Worm (Caenorhabditis elegans): ENCODE results near the gene T01D3.1.

Gene T01D3.1

DNA sequence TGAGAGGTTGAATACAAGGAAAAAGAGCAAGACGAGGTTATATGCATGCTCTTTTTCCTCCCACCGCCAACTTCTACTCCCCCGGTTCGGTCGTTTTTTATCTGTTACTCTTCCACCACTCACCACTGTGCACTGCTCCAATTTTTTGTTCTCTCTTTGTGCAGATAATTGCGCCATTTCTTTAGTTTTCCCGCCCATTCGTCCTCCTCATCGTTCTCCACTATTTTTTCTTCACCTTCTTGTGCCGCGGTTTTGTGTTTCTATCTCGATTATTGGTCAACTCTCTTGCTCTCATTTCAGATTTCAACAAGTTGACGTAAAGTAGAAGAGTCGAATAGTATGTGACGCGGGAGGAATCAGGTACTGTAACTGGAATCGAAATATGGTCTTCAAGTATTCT lies at the start of gene T01D3.1:
Gene T01D3.1 (plus strand): TSS at position 301 of the 400 bp plus-strand sequence.
- TF ChIP-seq unc-62 (GFP tag; optimal IDR thresholded peaks at IDR 0.05) = no peak

DNA sequence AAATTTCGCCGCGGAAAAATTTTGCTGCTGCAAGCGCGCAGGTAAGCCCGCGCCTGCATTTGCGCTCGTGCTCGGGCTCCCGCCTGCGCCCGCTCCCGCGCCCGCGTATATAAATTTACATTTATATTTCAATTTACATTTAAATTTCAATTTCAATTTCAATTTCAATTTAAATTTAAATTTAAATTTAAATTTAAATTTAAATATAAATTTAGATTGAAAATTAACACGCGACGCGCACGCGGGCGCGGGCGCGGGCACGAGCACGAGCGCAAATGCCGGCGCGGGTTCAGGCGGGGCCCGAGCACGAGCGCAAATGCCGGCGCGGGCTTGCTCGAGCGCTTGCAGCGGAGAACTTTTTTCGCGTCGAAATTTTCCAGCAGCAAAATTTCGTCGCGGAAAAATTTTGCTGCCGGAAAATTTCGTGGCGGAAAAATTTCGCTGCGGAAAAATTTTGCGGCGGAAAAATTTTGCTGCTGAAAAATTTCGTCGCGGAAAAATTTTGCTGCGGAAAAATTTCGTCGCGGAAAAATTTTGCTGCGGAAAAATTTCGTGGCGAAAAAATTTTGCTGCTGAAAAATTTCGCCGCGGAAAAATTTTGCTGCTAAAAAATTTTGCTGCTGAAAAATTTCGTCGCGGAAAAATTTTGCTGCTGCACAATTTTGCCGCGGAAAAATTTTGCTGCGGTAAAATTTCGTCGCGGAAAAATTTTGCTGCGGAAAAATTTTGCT lies 43.7 kb upstream of the T01D3.1 start:
- no peak for TF ChIP-seq unc-62 (GFP tag; optimal IDR thresholded peaks at IDR 0.05)

DNA sequence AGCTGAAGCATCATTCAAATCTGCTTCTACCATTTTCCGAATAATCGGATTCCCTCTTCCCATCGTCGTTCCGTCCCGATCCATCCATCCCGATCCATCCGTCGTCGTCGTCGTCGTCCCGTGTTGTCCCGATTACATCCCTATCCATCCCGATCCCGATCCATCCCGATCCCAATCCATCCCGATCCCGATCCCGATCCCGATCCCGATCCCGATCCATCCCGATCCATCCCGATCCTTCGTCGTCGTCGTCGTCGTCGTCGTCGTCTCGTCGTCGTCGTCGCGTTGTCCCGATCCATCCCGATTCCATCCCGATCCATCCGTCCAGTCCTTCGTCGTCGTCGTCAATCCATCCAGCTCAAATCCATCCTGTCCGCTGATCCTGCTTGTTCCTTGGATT lies 42.5 kb upstream of the T01D3.1 start:
- no peak for TF ChIP-seq unc-62 (GFP tag; optimal IDR thresholded peaks at IDR 0.05)

DNA sequence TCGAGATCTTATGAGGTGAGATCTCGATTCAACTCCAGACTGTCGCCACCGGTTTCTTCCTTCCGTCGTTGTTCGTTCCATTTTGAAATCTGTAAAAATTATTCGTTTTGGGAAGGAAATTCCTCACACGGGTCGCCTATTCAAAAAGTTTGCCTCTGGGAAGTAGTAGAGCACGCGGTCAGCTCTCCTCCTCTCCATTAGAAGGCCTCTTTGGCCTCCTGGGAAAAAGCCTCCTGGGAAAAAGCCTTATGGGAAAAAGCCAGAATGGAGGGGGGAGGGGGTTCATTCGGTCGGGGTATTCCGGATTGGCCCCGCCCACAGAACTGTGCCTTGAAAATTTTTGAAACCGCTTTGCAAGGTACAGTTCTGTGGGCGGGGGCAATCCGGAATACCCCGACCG lies 42.1 kb upstream of the T01D3.1 start:
- no peak for TF ChIP-seq unc-62 (GFP tag; optimal IDR thresholded peaks at IDR 0.05)

DNA sequence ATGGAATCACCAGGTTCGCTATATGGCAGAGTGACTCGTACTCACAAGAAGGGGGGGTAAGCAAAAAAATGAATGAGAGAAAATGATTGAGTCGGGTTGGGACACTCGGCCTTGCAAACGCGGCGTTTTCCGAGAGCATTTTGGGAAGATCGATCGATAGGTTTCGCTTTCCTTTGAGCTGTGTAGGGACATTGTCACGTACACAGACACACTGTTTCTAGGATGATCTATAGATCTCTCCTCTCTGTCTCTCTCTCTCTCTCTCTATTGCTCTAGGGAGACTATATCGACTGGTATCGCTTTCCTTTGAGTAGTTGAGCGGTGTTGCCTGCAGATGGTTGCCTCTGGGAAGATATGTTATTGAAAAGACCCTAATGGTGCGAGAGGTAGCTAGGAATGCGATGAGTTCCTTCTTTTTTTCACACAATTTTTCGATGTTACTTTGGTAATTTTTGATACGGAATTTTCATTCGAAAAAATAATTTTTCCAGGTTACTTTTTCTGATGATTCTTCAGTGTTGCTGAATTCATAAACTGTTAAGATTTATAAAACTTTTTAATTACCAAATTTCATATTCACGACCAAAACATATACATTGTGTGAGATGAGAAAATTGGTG lies 39.9 kb upstream of the T01D3.1 start, which contains the start of gene H37A05.4:
Gene H37A05.4 (minus strand): TSS at position 51 of the 620 bp plus-strand sequence.
- no peak for TF ChIP-seq unc-62 (GFP tag; optimal IDR thresholded peaks at IDR 0.05)

DNA sequence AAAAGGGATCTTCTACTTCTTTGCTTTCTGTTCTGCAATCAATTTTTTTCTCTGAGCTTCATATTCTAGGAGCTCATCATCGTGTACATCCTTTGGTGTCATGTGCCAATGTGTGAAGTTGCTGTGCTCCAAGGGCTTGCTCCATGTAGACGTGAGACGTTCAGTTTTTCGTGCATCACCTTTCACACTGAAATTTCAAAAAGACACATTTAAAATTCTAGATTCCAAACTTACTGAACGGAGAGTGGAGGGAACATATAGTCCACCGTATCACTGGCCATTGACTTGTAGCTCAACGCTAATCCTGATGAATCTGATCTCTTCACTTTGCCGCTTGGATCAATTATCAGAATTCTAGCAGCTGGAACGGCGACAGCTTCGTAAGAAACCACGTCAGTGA lies 38.9 kb upstream of the T01D3.1 start:
- TF ChIP-seq unc-62 (GFP tag; optimal IDR thresholded peaks at IDR 0.05) = no peak

DNA sequence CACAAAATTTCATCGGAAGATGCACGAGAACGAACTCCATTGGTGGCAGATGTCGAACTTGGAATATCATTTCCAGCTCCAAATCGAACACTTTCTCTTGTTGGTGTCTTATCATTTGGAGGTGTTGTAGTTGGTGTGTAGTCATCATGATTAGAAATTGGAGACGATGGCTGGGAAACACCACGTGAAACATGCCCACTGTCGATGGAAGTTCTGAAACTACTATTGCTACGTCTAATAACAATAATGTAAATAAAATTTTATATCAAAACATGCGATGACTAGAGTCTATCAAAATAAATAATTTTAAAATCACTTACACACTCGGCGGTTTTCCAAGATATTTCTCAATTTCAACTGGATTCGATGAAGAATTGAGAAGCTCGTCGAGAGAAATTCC lies 37.4 kb upstream of the T01D3.1 start:
- TF ChIP-seq unc-62 (GFP tag; optimal IDR thresholded peaks at IDR 0.05) = no peak

DNA sequence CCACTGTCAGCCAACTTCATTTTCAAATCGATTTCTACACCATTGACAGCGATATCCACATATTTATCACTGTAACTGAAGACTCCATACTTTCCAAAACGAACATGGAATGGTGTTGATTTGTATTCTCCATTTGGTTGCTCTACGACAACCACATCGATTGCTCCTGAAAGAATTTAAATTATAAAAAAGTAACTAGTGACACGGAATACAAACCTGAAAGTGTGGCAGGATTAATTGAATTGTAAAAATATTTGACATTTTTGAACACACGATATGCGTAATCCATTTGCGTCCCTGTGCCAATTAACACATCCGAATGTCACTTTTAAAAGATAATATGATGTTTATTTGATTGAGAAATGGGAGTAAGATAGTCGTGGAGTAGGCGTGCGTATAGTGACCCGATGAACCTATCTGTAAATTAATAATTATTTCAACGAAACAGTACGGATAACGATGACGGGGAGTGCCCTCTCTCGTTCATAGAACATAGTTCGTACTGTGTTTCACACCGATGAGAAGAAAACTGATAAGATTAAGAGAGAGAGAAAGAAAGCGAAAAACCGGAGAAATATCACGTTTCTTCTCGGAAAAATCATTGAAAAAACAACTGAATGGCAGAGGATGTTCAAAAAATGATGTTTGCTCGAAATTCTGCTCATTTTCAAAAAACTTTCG lies 35.8 kb upstream of the T01D3.1 start, which contains the start of gene lpin-1:
Gene lpin-1 (minus strand): TSS at position 417 of the 681 bp plus-strand sequence.
- TF ChIP-seq unc-62 (GFP tag; optimal IDR thresholded peaks at IDR 0.05) = no peak

DNA sequence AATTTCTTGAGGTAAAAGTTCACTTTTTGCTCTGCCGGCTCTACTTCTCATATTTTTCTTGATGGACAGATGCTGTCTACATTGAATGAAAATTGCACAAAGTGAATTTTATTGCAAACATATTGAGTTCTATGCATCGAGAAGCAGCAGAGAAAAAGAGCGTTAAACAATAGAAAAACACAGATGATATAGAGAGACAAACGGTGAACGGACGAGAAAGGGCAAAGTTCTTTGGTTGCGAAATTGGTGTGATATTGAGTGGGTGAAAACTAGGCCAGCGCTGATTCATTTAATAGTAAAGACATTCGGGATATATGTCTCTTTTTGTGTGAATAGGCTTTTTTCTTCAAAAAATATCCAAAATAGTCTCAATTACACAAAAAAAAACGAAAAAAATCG lies 35.3 kb upstream of the T01D3.1 start:
- TF ChIP-seq unc-62 (GFP tag; optimal IDR thresholded peaks at IDR 0.05) = no peak

DNA sequence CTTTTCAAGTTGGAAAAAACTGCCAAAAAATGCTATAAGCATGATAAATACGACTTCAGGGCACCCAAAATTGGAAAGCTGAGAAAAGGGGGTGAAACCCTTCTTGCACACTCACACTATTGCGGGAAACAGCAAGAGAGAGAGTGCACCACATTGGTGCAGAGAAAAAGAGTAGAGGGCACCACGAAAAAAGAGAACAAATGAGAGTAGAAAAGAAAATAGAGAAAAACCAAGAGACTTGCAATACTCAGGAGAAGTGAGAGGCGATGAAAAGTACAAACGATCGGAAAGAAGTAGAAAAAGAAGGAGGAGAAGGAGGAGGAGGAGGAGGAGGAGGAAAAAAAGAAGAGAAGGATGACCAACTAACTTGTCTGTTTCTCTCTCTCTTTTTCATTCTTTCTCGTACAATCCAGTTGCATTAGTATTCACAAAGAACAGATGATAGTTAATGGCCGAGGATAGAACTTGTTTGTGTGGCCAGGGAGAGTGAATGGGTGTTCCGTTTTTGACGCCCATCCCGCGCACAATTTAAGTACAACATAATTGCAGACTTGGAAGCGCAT lies 34.4 kb upstream of the T01D3.1 start:
- TF ChIP-seq unc-62 (GFP tag; optimal IDR thresholded peaks at IDR 0.05) = no peak

DNA sequence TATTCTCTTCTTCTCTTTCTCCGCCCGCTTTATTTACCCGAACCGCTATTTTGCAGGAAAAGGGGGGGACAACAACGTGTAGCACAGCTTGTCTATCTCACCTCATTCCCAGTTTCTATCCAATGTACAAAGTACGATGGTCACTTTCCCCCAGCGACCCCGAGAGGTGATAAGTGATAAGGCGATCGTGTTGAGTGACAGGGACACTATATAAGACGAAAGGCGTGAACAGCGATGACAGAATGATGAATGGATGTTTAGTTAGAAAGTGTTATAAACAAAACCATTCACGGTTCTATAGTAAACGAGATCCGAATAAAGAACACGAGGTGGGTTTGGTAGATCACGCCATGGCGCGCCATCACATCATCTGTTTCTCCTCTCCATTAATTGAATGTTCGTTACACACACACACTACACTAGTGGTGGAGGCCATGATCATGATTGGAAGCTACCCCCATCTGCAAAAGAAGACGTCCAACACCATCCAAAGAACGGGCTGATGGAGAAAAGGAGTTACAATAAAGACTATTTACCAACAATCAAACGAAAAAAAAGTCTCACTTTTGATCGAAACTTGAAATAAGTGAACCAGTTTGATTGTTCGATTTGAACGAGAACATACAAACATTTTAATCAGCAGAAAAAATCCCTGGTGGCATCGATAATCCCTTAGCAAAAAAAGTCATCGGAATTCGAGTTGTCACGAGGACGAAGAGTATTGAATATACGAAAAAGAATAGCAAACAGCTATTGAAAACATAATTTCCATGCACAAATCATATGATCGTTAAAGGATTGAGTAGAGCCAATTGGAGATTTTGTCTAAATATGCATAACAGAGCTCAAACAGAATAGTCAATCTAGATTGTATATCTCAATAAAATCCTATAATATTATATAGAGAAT lies 33.1 kb upstream of the T01D3.1 start:
- no peak for TF ChIP-seq unc-62 (GFP tag; optimal IDR thresholded peaks at IDR 0.05)

DNA sequence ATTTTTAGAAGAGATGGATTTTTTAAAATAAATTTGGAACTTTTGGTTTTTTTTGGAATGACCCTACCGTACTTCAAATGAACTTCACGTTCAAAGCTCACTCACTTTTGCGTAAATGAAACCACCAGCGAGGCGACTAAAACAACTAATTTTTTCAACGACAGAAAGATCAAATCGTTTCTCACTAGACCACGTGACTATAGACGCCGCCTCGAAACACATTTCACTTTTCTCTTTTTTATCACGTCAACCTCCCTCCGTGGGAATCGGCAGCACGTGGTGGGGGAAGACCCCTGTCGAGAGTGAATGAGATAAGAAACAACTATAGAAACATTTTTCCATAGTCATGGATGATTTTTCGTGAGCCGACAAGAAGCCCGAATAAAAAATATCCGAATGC lies 32.4 kb upstream of the T01D3.1 start:
- no peak for TF ChIP-seq unc-62 (GFP tag; optimal IDR thresholded peaks at IDR 0.05)

DNA sequence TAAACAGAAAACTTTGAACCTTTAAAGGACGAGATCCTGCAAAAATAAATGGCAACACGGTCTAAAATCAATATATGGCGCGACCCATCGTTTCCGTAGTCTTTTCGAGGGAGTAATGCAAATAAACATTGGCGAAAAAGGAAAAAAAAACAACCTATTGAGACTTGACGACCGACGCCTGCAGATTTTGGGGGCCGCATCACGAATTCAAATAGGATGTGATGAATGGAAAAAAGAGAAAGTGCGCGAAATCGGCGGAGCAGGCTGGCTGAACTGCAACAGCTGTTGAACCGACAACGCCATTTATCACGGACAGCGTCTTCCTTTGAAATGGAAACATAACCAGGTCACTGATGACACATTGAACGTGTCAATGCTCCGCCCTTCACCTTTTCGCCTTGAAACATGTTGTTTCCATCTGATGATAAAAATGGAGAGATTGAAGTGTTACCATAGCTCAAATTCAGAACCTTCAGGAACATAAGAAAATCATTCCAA lies 31.8 kb upstream of the T01D3.1 start:
- no peak for TF ChIP-seq unc-62 (GFP tag; optimal IDR thresholded peaks at IDR 0.05)

DNA sequence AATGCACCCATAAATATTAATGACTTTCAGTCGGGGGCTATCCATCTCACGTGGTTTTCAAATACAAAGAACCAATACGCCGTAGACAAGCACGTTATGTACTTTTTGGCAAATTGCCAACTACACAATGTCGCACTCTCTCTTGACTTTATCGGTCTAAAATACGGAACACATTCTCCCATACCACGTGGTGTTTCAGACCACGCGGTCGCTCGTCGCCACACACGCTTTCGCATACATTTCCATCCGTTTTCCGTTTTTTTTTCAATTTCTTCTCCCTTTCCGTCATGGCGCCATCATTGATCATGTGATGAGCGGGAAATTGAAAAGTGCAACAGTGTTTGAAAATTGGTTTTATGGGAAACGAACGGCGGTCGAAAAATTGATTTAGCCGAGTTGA lies 31.1 kb upstream of the T01D3.1 start:
- TF ChIP-seq unc-62 (GFP tag; optimal IDR thresholded peaks at IDR 0.05) = no peak

DNA sequence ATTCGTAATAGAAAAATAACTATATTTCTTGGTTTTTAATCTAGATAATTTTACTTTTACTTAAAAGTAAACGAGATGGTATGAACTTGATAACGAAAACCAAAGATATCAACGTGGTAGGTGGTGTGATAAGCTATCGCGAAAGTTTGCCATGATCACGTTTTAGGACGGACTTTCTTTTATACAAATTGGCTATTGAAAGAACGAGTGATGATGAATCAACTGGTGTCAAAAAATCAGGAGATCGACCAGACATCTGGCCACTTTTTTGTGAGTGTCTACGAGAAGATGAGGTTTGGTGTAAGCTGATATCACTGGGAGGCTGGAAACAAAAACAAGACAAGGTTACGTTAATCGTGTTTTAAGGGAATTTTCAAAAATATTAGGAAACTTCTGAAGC lies 30.5 kb upstream of the T01D3.1 start:
- TF ChIP-seq unc-62 (GFP tag; optimal IDR thresholded peaks at IDR 0.05) = no peak

All from whole organism, dauer.